Fruit fly (Drosophila melanogaster) whole organism, embryonic: ENCODE data around the gene RpS28a.
A peak's percentile ranks its signal among the peaks of the same experiment; 100 is the strongest.

ENCODE experiments used
- Awh ChIP-seq: fragments of 200-800 bp; sonication (Bioruptor generic); IDR thresholded peaks from 2 replicates; pipeline ENCODE4, ENCODE4 v1.3.6; 2022; ENCODE audit warnings: missing biosample characterization, missing genetic modification characterization
- B-H2 ChIP-seq: fragments of 200-800 bp; sonication (Bioruptor generic); optimal IDR thresholded peaks from 2 replicates; lab custom pipeline; 2018; ENCODE audit warnings: missing biosample characterization, mild to moderate bottlenecking, missing genetic modification characterization
- CG10565 ChIP-seq: fragments of 200-800 bp; sonication (Bioruptor generic); optimal IDR thresholded peaks from 3 replicates; lab custom pipeline; 2016; ENCODE audit warnings: missing biosample characterization, mild to moderate bottlenecking, missing genetic modification characterization
- CG11695 ChIP-seq: fragments of 200-800 bp; sonication (Bioruptor generic); IDR thresholded peaks from 3 replicates; pipeline ENCODE4 v1.3.6; 2022; ENCODE audit warnings: missing biosample characterization, missing genetic modification characterization
- CG11723 ChIP-seq: fragments of 200-800 bp; sonication (Bioruptor generic); optimal IDR thresholded peaks from 2 replicates; lab custom pipeline; 2017; ENCODE audit warnings: missing biosample characterization, mild to moderate bottlenecking, missing genetic modification characterization
- CG12071 ChIP-seq: fragments of 200-800 bp; sonication (Bioruptor generic); optimal IDR thresholded peaks from 3 replicates; lab custom pipeline; 2018; ENCODE audit warnings: missing biosample characterization, mild to moderate bottlenecking, missing genetic modification characterization
- CG15514 ChIP-seq: fragments of 200-800 bp; sonication (Bioruptor generic); optimal IDR thresholded peaks from 3 replicates; lab custom pipeline; 2017; ENCODE audit warnings: missing biosample characterization, missing genetic modification characterization, mild to moderate bottlenecking, moderate library complexity, missing genetic modification reagents
- CG1647 ChIP-seq: fragments of 200-800 bp; sonication (Bioruptor generic); optimal IDR thresholded peaks from 3 replicates; lab custom pipeline; 2016; ENCODE audit warnings: missing biosample characterization, missing genetic modification characterization
- CG16779 ChIP-seq: fragments of 200-800 bp; sonication (Bioruptor generic); IDR thresholded peaks from 2 replicates; pipeline ENCODE4 v1.3.6; 2022; ENCODE audit warnings: missing biosample characterization, missing genetic modification characterization
- CG2129 ChIP-seq: fragments of 200-800 bp; sonication (Bioruptor generic); IDR thresholded peaks from 2 replicates; pipeline ENCODE4 v1.3.6; 2022; ENCODE audit warnings: missing biosample characterization, missing genetic modification characterization; ENCODE audit not compliant: partially characterized antibody
- CG30020 ChIP-seq: fragments of 200-800 bp; optimal IDR thresholded peaks from 2 replicates; lab custom pipeline; 2019; ENCODE audit warnings: missing biosample characterization, mild to moderate bottlenecking, missing genetic modification characterization, moderate library complexity
- CG30431 ChIP-seq: fragments of 200-800 bp; sonication (Bioruptor generic); optimal IDR thresholded peaks from 2 replicates; lab custom pipeline; 2017; ENCODE audit warnings: missing biosample characterization, missing genetic modification characterization
- CG3065 ChIP-seq: fragments of 200-800 bp; sonication (Bioruptor generic); optimal IDR thresholded peaks from 2 replicates; lab custom pipeline; 2016; ENCODE audit warnings: missing biosample characterization, missing genetic modification characterization
- CG4282 ChIP-seq: fragments of 200-800 bp; sonication (Bioruptor generic); optimal IDR thresholded peaks from 2 replicates; lab custom pipeline; 2016; ENCODE audit warnings: missing biosample characterization, missing genetic modification characterization
- CG4730 ChIP-seq: fragments of 200-800 bp; sonication (Bioruptor generic); IDR thresholded peaks from 2 replicates; pipeline ENCODE4 v1.3.6; 2022; ENCODE audit warnings: missing biosample characterization, missing genetic modification characterization
- CG5953 ChIP-seq: fragments of 200-800 bp; sonication (Bioruptor generic); IDR thresholded peaks from 2 replicates; pipeline ENCODE4 v1.3.6; 2022; ENCODE audit warnings: missing biosample characterization, missing genetic modification characterization
- CG6175 ChIP-seq: fragments of 200-800 bp; sonication (Bioruptor generic); IDR thresholded peaks from 3 replicates; pipeline ENCODE4 v1.3.6; 2022; ENCODE audit warnings: missing biosample characterization, missing genetic modification characterization
- CG8944 ChIP-seq: fragments of 200-800 bp; sonication (Bioruptor generic); optimal IDR thresholded peaks from 3 replicates; lab custom pipeline; 2016; ENCODE audit warnings: missing biosample characterization, missing genetic modification characterization
- CG9215 ChIP-seq: fragments of 200-800 bp; sonication (Bioruptor generic); IDR thresholded peaks from 2 replicates; pipeline ENCODE4 v1.3.6; 2022; ENCODE audit warnings: missing biosample characterization, missing genetic modification characterization
- Dad ChIP-seq: fragments of 200-800 bp; sonication (Bioruptor generic); optimal IDR thresholded peaks from 3 replicates; lab custom pipeline; 2016; ENCODE audit warnings: missing biosample characterization, missing genetic modification characterization
- Dfd ChIP-seq, 2 experiments: fragments of >200 bp; optimal IDR thresholded peaks; 2 replicates each; lab custom pipeline; 2017; ENCODE audit warnings: missing biosample characterization in 2 of 2, missing genetic modification characterization in 2 of 2
- Doc3 ChIP-seq: fragments of 200-800 bp; sonication (Bioruptor generic); IDR thresholded peaks from 3 replicates; pipeline ENCODE4 v1.3.6; 2022; ENCODE audit warnings: missing biosample characterization, missing genetic modification characterization; ENCODE audit not compliant: partially characterized antibody
- E2f2 ChIP-seq: fragments of 200-800 bp; sonication (Bioruptor generic); IDR thresholded peaks from 2 replicates; pipeline ENCODE4 v1.3.6; 2022; ENCODE audit warnings: missing biosample characterization, missing genetic modification characterization
- Ets97D ChIP-seq: fragments of 200-800 bp; sonication (Bioruptor generic); optimal IDR thresholded peaks from 3 replicates; lab custom pipeline; 2016; ENCODE audit warnings: missing biosample characterization, missing genetic modification characterization
- Gug ChIP-seq: fragments of 200-800 bp; sonication (Bioruptor generic); IDR thresholded peaks from 4 replicates; pipeline ENCODE4 v1.3.6; 2022; ENCODE audit warnings: missing biosample characterization, missing genetic modification characterization
- Hr39 ChIP-seq: fragments of >200 bp; optimal IDR thresholded peaks from 2 replicates; lab custom pipeline; 2017
- Kr ChIP-seq: fragments of 200-800 bp; sonication (Bioruptor generic); optimal IDR thresholded peaks from 2 replicates; lab custom pipeline; 2017; ENCODE audit warnings: missing biosample characterization, mild to moderate bottlenecking, missing genetic modification characterization
- MTF-1 ChIP-seq: fragments of 200-800 bp; sonication (Bioruptor generic); optimal IDR thresholded peaks from 2 replicates; lab custom pipeline; 2018; ENCODE audit warnings: missing biosample characterization, mild to moderate bottlenecking, missing genetic modification characterization, borderline replicate concordance
- Myb ChIP-seq: fragments of 200-800 bp; sonication (Bioruptor generic); optimal IDR thresholded peaks from 2 replicates; lab custom pipeline; 2016; ENCODE audit warnings: missing biosample characterization, missing genetic modification characterization
- Nf-YC ChIP-seq: fragments of 200-800 bp; optimal IDR thresholded peaks from 3 replicates; lab custom pipeline; 2019; ENCODE audit warnings: missing biosample characterization, mild to moderate bottlenecking, missing genetic modification characterization, moderate library complexity
- Oaz ChIP-seq: fragments of 200-800 bp; sonication (Bioruptor generic); IDR thresholded peaks from 2 replicates; pipeline ENCODE4 v1.3.6; 2022; ENCODE audit warnings: missing biosample characterization, missing genetic modification characterization
- Rfx ChIP-seq: fragments of 200-800 bp; sonication (Bioruptor generic); IDR thresholded peaks from 2 replicates; pipeline ENCODE4 v1.3.6; 2022; ENCODE audit warnings: missing biosample characterization, missing genetic modification characterization
- Sox102F ChIP-seq: fragments of 200-800 bp; sonication (Bioruptor generic); optimal IDR thresholded peaks from 2 replicates; lab custom pipeline; 2018; ENCODE audit warnings: missing biosample characterization, mild to moderate bottlenecking, missing genetic modification characterization, moderate library complexity
- Usf ChIP-seq: fragments of 200-800 bp; sonication (Bioruptor generic); optimal IDR thresholded peaks from 2 replicates; lab custom pipeline; 2017; ENCODE audit warnings: missing genotype, missing biosample characterization, missing genetic modification characterization
- Xrp1 ChIP-seq: fragments of 200-800 bp; sonication (Bioruptor generic); IDR thresholded peaks from 2 replicates; pipeline ENCODE4 v1.3.6; 2022; ENCODE audit warnings: missing biosample characterization, missing genetic modification characterization
- ac ChIP-seq: fragments of 200-800 bp; sonication (Bioruptor generic); optimal IDR thresholded peaks from 3 replicates; lab custom pipeline; 2017; ENCODE audit warnings: missing biosample characterization, mild to moderate bottlenecking, missing genetic modification characterization
- bsh ChIP-seq, 2 experiments: fragments of 200-800 bp; sonication (Bioruptor generic); optimal IDR thresholded peaks; 2 replicates each; lab custom pipeline; 2017 to 2018; ENCODE audit warnings: mild to moderate bottlenecking in 2 of 2, missing biosample characterization in 2 of 2, missing genetic modification characterization in 2 of 2, moderate library complexity in 1 of 2
- chm ChIP-seq: fragments of 200-800 bp; sonication (Bioruptor generic); IDR thresholded peaks from 2 replicates; pipeline ENCODE4 v1.3.6; 2022; ENCODE audit warnings: missing biosample characterization, missing genetic modification characterization
- dm ChIP-seq: fragments of 200-800 bp; sonication (Bioruptor generic); optimal IDR thresholded peaks from 3 replicates; lab custom pipeline; 2016; ENCODE audit warnings: missing biosample characterization, missing genetic modification characterization
- en ChIP-seq: fragments of 200-800 bp; sonication (Bioruptor generic); optimal IDR thresholded peaks from 2 replicates; lab custom pipeline; 2016; ENCODE audit warnings: missing biosample characterization, missing genetic modification characterization
- gem ChIP-seq: fragments of 200-800 bp; sonication (Bioruptor generic); optimal IDR thresholded peaks from 2 replicates; lab custom pipeline; 2019; ENCODE audit warnings: missing biosample characterization, mild to moderate bottlenecking, missing genetic modification characterization, moderate library complexity
- grau ChIP-seq: fragments of 200-800 bp; optimal IDR thresholded peaks from 3 replicates; lab custom pipeline; 2019; ENCODE audit warnings: missing biosample characterization, mild to moderate bottlenecking, missing genetic modification characterization, moderate library complexity
- ham ChIP-seq: fragments of 200-800 bp; sonication (Bioruptor generic); IDR thresholded peaks from 2 replicates; pipeline ENCODE4 v1.3.6; 2022; ENCODE audit warnings: missing biosample characterization, missing genetic modification characterization
- hkb ChIP-seq, 2 experiments: fragments of 200-800 bp in 1 of 2; fragments of >200 bp in 1 of 2; sonication (Bioruptor generic) in 1 of 2; IDR thresholded peaks in 1 of 2; optimal IDR thresholded peaks in 1 of 2; 2 replicates each; pipeline versions ENCODE4 v1.3.6 to Lab custom; 2017 to 2022; ENCODE audit warnings: missing biosample characterization in 1 of 2, missing genetic modification characterization in 1 of 2
- ken ChIP-seq: fragments of 200-800 bp; sonication (Bioruptor generic); IDR thresholded peaks from 3 replicates; pipeline ENCODE4 v1.3.6; 2022; ENCODE audit warnings: missing biosample characterization, missing genetic modification characterization
- nau ChIP-seq: fragments of 200-800 bp; sonication (Bioruptor generic); optimal IDR thresholded peaks from 3 replicates; lab custom pipeline; 2017; ENCODE audit warnings: missing biosample characterization, mild to moderate bottlenecking, missing genetic modification characterization, missing genetic modification reagents
- onecut ChIP-seq: fragments of 200-800 bp; sonication (Bioruptor generic); IDR thresholded peaks from 2 replicates; pipeline ENCODE4 v1.3.6; 2022; ENCODE audit warnings: missing biosample characterization, missing genetic modification characterization
- prd ChIP-seq, 3 experiments: fragments of >200 bp in 2 of 3; fragments of 200-800 bp in 1 of 3; sonication (Bioruptor generic) in 1 of 3; optimal IDR thresholded peaks in 2 of 3; IDR thresholded peaks in 1 of 3; 2 replicates in 2 of 3; 3 replicates in 1 of 3; pipeline versions ENCODE4 v1.3.6 to Lab custom; 2017 to 2022; ENCODE audit warnings: missing biosample characterization in 1 of 3, missing genetic modification characterization in 1 of 3
- pum ChIP-seq: fragments of 200-800 bp; sonication (Bioruptor generic); optimal IDR thresholded peaks from 2 replicates; lab custom pipeline; 2016; ENCODE audit warnings: missing biosample characterization, missing genetic modification characterization
- row ChIP-seq: fragments of 200-800 bp; sonication (Bioruptor generic); IDR thresholded peaks from 3 replicates; pipeline ENCODE4 v1.3.6; 2022; ENCODE audit warnings: missing biosample characterization, missing genetic modification characterization
- slbo ChIP-seq: fragments of 200-800 bp; sonication (Bioruptor generic); IDR thresholded peaks from 2 replicates; pipeline ENCODE4 v1.3.6; 2022; ENCODE audit warnings: missing biosample characterization, missing genetic modification characterization

Gene RpS28a

DNA sequence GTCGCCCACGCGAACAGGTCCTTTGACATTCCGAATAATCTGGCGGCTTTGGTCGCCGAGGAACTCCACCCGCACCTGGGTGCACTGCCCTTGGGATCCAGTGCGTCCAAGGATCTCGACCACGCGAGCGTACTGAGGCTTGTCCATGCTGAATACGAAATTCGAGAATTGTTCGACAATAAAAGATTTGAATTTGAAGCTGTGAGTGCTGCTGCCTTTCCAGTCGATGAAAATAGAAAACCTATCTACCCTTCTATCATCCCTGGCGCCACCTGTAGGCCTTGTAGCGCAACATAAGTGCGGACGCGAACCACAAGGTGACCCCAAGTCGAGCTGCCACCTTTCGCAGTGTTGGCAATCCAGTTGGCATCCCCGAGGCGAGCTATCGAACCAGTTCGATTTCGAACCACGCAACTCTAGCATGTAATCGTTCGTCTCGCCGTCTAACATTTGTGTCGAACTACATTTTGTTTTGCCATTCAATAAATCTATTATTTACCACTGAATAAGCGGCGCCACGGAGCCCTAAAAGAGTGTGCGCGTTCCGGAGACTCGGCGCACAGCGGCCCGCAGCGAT is at the start of gene RpS28a, which contains the start of gene Axn (continued):
- TF ChIP-seq ac (GFP tag; lab: Kevin White, UChicago) (no peak), nau (GFP tag; lab: Kevin White, UChicago) (no peak), Gug (GFP tag; lab: Robert Waterston, UW) (no peak), CG6175 (GFP tag; lab: Robert Waterston, UW) (no peak), CG3065 (GFP tag; lab: Kevin White, UChicago) (no peak), Doc3 (GFP tag; lab: Robert Waterston, UW) (no peak), Xrp1 (GFP tag; lab: Robert Waterston, UW) (no peak), CG30431 (GFP tag; lab: Kevin White, UChicago) (no peak), pum (GFP tag; lab: Kevin White, UChicago) (no peak), CG30020 (no peak), dm (GFP tag; lab: Kevin White, UChicago) (peak; percentile 32), slbo (GFP tag; lab: Robert Waterston, UW) (peak; percentile 52), CG4282 (no peak), Dfd (GFP tag; optimal IDR thresholded peaks at IDR 0.05; lab: Kevin White, UChicago) (no peak), Myb (peak; percentile 57), row (peak; percentile 26; the same call in 2 of the 3 replicates), chm (no peak), Ets97D (peak; percentile 78), Awh (GFP tag; lab: Robert Waterston, UW) (no peak), B-H2 (GFP tag; lab: Kevin White, UChicago) (peak; percentile 49), Oaz (GFP tag; lab: Robert Waterston, UW) (no peak), E2f2 (GFP tag; lab: Robert Waterston, UW) (peak; percentile 63), Kr (GFP tag; lab: Kevin White, UChicago) (no peak), hkb (optimal IDR thresholded peaks at IDR 0.05; lab: Kevin White, UChicago) (peak; percentile 62), hkb (GFP tag; IDR thresholded peaks at IDR 0.05; lab: Robert Waterston, UW) (no peak), CG4730 (GFP tag; lab: Robert Waterston, UW) (no peak), ken (0 out of 3 replicates have a peak, but pooled peaks have one; percentile 41), Nf-YC (no peak), Dad (GFP tag; lab: Kevin White, UChicago) (no peak), prd (optimal IDR thresholded peaks at IDR 0.05; lab: Kevin White, UChicago) (no peak), prd (GFP tag; IDR thresholded peaks at IDR 0.05; lab: Robert Waterston, UW) (0 out of 3 replicates have a peak, but pooled peaks have one; percentile 28), CG16779 (GFP tag; lab: Robert Waterston, UW) (no peak), CG9215 (GFP tag; lab: Robert Waterston, UW) (no peak), CG11695 (GFP tag; lab: Robert Waterston, UW) (no peak), CG1647 (no peak), Rfx (GFP tag; lab: Robert Waterston, UW) (peak; percentile 48), Hr39 (no peak), ham (GFP tag; lab: Robert Waterston, UW) (no peak), CG12071 (GFP tag; lab: Kevin White, UChicago) (no peak), CG10565 (GFP tag; lab: Kevin White, UChicago) (no peak), MTF-1 (GFP tag; lab: Kevin White, UChicago) (no peak), CG8944 (GFP tag; lab: Kevin White, UChicago) (peak; percentile 50), CG11723 (GFP tag; lab: Kevin White, UChicago) (no peak), bsh (GFP tag; optimal IDR thresholded peaks at IDR 0.05; lab: Kevin White, UChicago) (no peak), grau (no peak), en (GFP tag; lab: Kevin White, UChicago) (no peak), Sox102F (no peak), Usf (GFP tag; lab: Kevin White, UChicago) (no peak), CG5953 (GFP tag; lab: Robert Waterston, UW) (no peak), CG15514 (GFP tag; lab: Kevin White, UChicago) (peak; percentile 100), CG2129 (no peak; the same call in 1 of the 2 replicates), onecut (GFP tag; lab: Robert Waterston, UW) (peak; percentile 33; the same call in 1 of the 2 replicates), gem (no peak)
